Fruit fly (Drosophila melanogaster) whole organism, embryonic: ENCODE results near the gene Gcn5.

Source experiments
- Blimp-1 ChIP-seq: fragments of 200-800 bp; sonication (Bioruptor generic); optimal IDR thresholded peaks from 3 replicates; lab custom pipeline; 2018; ENCODE audit warnings: missing biosample characterization, missing genetic modification characterization, mild to moderate bottlenecking, moderate library complexity, missing genetic modification reagents
- Bteb2 ChIP-seq: fragments of 200-800 bp; sonication (Bioruptor generic); optimal IDR thresholded peaks from 2 replicates; lab custom pipeline; 2016; ENCODE audit warnings: missing biosample characterization, missing genetic modification characterization
- CG10267 ChIP-seq: fragments of 200-800 bp; sonication (Bioruptor generic); optimal IDR thresholded peaks from 2 replicates; lab custom pipeline; 2018; ENCODE audit warnings: missing biosample characterization, mild to moderate bottlenecking, missing genetic modification characterization, moderate library complexity
- CG10366 ChIP-seq: fragments of 200-800 bp; sonication (Bioruptor generic); IDR thresholded peaks from 2 replicates; pipeline ENCODE4 v1.3.6; 2022; ENCODE audit warnings: missing biosample characterization, missing genetic modification characterization
- CG10431 ChIP-seq: fragments of 200-800 bp; sonication (Bioruptor generic); optimal IDR thresholded peaks from 3 replicates; lab custom pipeline; 2018; ENCODE audit warnings: missing biosample characterization, mild to moderate bottlenecking, missing genetic modification characterization
- CG12391 ChIP-seq: fragments of 200-800 bp; sonication (Bioruptor generic); optimal IDR thresholded peaks from 3 replicates; lab custom pipeline; 2018; ENCODE audit warnings: missing biosample characterization, mild to moderate bottlenecking, missing genetic modification characterization, moderate library complexity
- CG13894 ChIP-seq: fragments of 200-800 bp; sonication (Bioruptor generic); optimal IDR thresholded peaks from 3 replicates; lab custom pipeline; 2018; ENCODE audit warnings: missing biosample characterization, mild to moderate bottlenecking, missing genetic modification characterization, moderate library complexity
- CG17361 ChIP-seq: fragments of 200-800 bp; sonication (Bioruptor generic); IDR thresholded peaks from 3 replicates; pipeline ENCODE4 v1.3.6; 2022; ENCODE audit warnings: missing biosample characterization, missing genetic modification characterization
- CG17829 ChIP-seq: fragments of 200-800 bp; optimal IDR thresholded peaks from 2 replicates; lab custom pipeline; 2019; ENCODE audit warnings: missing biosample characterization, mild to moderate bottlenecking, missing genetic modification characterization, moderate library complexity
- CG18262 ChIP-seq: fragments of 200-800 bp; optimal IDR thresholded peaks from 3 replicates; lab custom pipeline; 2019; ENCODE audit warnings: missing biosample characterization, mild to moderate bottlenecking, missing genetic modification characterization, moderate library complexity
- CG2116 ChIP-seq: fragments of 200-800 bp; sonication (Bioruptor generic); optimal IDR thresholded peaks from 3 replicates; lab custom pipeline; 2018; ENCODE audit warnings: missing biosample characterization, mild to moderate bottlenecking, missing genetic modification characterization
- CG2678 ChIP-seq: fragments of 200-800 bp; sonication (Bioruptor generic); optimal IDR thresholded peaks from 3 replicates; lab custom pipeline; 2019; ENCODE audit warnings: missing biosample characterization, mild to moderate bottlenecking, missing genetic modification characterization, moderate library complexity
- CG2712 ChIP-seq: fragments of 200-800 bp; optimal IDR thresholded peaks from 3 replicates; lab custom pipeline; 2019; ENCODE audit warnings: missing biosample characterization, mild to moderate bottlenecking, missing genetic modification characterization, moderate library complexity
- CG31441 ChIP-seq: fragments of 200-800 bp; sonication (Bioruptor generic); IDR thresholded peaks from 2 replicates; pipeline ENCODE4 v1.3.6; 2022; ENCODE audit warnings: missing biosample characterization, missing genetic modification characterization
- CG32532 ChIP-seq: fragments of 200-800 bp; sonication (Bioruptor generic); IDR thresholded peaks from 2 replicates; pipeline ENCODE4 v1.3.6; 2022; ENCODE audit warnings: missing biosample characterization, missing genetic modification characterization
- CG4360 ChIP-seq: fragments of 200-800 bp; sonication (Bioruptor generic); IDR thresholded peaks from 2 replicates; pipeline ENCODE4 v1.3.6; 2022; ENCODE audit warnings: missing biosample characterization, missing genetic modification characterization
- CG43689 ChIP-seq: fragments of 200-800 bp; sonication (Bioruptor generic); IDR thresholded peaks from 2 replicates; pipeline ENCODE4 v1.3.6; 2022; ENCODE audit warnings: missing biosample characterization, missing genetic modification characterization
- CG4424 ChIP-seq: fragments of 200-800 bp; sonication (Bioruptor generic); optimal IDR thresholded peaks from 3 replicates; lab custom pipeline; 2016; ENCODE audit warnings: missing biosample characterization, missing genetic modification characterization
- CG6854 ChIP-seq: fragments of 200-800 bp; sonication (Bioruptor generic); optimal IDR thresholded peaks from 3 replicates; lab custom pipeline; 2017; ENCODE audit warnings: missing biosample characterization, mild to moderate bottlenecking, missing genetic modification characterization
- CG7745 ChIP-seq: fragments of 200-800 bp; sonication (Bioruptor generic); optimal IDR thresholded peaks from 2 replicates; lab custom pipeline; 2018; ENCODE audit warnings: missing biosample characterization, mild to moderate bottlenecking, missing genetic modification characterization, moderate library complexity
- CG7839 ChIP-seq: fragments of 200-800 bp; sonication (Bioruptor generic); optimal IDR thresholded peaks from 3 replicates; lab custom pipeline; 2018; ENCODE audit warnings: missing biosample characterization, mild to moderate bottlenecking, missing genetic modification characterization, moderate library complexity
- CG8359 ChIP-seq: fragments of 200-800 bp; sonication (Bioruptor generic); optimal IDR thresholded peaks from 2 replicates; lab custom pipeline; 2017; ENCODE audit warnings: missing biosample characterization, mild to moderate bottlenecking, missing genetic modification characterization, borderline replicate concordance
- CG9797 ChIP-seq: fragments of 200-800 bp; sonication (Bioruptor generic); optimal IDR thresholded peaks from 3 replicates; lab custom pipeline; 2018; ENCODE audit warnings: missing biosample characterization, mild to moderate bottlenecking, missing genetic modification characterization
- Dbx ChIP-seq: fragments of 200-800 bp; sonication (Bioruptor generic); IDR thresholded peaks from 3 replicates; pipeline ENCODE4 v1.3.6; 2022; ENCODE audit warnings: missing biosample characterization, missing genetic modification characterization
- Ets65A ChIP-seq: fragments of 200-800 bp; sonication (Bioruptor generic); peaks from one replicate; lab custom pipeline; 2016; ENCODE audit warnings: missing biosample characterization, missing genetic modification characterization
- Hey ChIP-seq: fragments of 200-800 bp; sonication (Bioruptor generic); optimal IDR thresholded peaks from 3 replicates; lab custom pipeline; 2018; ENCODE audit warnings: missing biosample characterization, mild to moderate bottlenecking, missing genetic modification characterization
- Hmr ChIP-seq: fragments of 200-800 bp; sonication (Bioruptor generic); optimal IDR thresholded peaks from 3 replicates; lab custom pipeline; 2017; ENCODE audit warnings: mild to moderate bottlenecking, missing biosample characterization, missing genetic modification reagents, missing genetic modification characterization
- Hmx ChIP-seq: fragments of 200-800 bp; sonication (Bioruptor generic); optimal IDR thresholded peaks from 2 replicates; lab custom pipeline; 2016; ENCODE audit warnings: missing biosample characterization, missing genetic modification characterization
- NK7.1 ChIP-seq: fragments of 200-800 bp; sonication (Bioruptor generic); optimal IDR thresholded peaks from 3 replicates; lab custom pipeline; 2016; ENCODE audit warnings: missing biosample characterization, missing genetic modification characterization
- Oli ChIP-seq: fragments of 200-800 bp; sonication (Bioruptor generic); optimal IDR thresholded peaks from 2 replicates; lab custom pipeline; 2018; ENCODE audit warnings: missing biosample characterization, mild to moderate bottlenecking, missing genetic modification characterization, moderate library complexity
- ase ChIP-seq: fragments of 200-800 bp; sonication (Bioruptor generic); IDR thresholded peaks from 3 replicates; pipeline ENCODE4 v1.3.6; 2022; ENCODE audit warnings: missing biosample characterization, missing genetic modification characterization
- bsh ChIP-seq, 2 experiments: fragments of 200-800 bp; sonication (Bioruptor generic); optimal IDR thresholded peaks; 2 replicates each; lab custom pipeline; 2017 to 2018; ENCODE audit warnings: mild to moderate bottlenecking in 2 of 2, missing biosample characterization in 2 of 2, missing genetic modification characterization in 2 of 2, moderate library complexity in 1 of 2
- cad ChIP-seq: fragments of >200 bp; optimal IDR thresholded peaks from 2 replicates; lab custom pipeline; 2017; ENCODE audit warnings: missing biosample characterization, missing genetic modification characterization
- cg ChIP-seq: fragments of 200-800 bp; sonication (Bioruptor generic); optimal IDR thresholded peaks from 3 replicates; lab custom pipeline; 2019; ENCODE audit warnings: missing biosample characterization, mild to moderate bottlenecking, missing genetic modification characterization, moderate library complexity
- chinmo ChIP-seq: fragments of 200-800 bp; sonication (Bioruptor generic); IDR thresholded peaks from 4 replicates; pipeline ENCODE4 v1.3.6; 2022; ENCODE audit warnings: missing biosample characterization, missing genetic modification characterization; ENCODE audit not compliant: partially characterized antibody
- chn ChIP-seq: fragments of 200-800 bp; sonication (Bioruptor generic); optimal IDR thresholded peaks from 2 replicates; lab custom pipeline; 2016; ENCODE audit warnings: missing biosample characterization, missing genetic modification characterization
- dimm ChIP-seq: fragments of 200-800 bp; sonication (Bioruptor generic); IDR thresholded peaks from 2 replicates; pipeline ENCODE4 v1.3.6; 2022; ENCODE audit warnings: missing biosample characterization, missing genetic modification characterization
- lola ChIP-seq, 3 experiments: fragments of >200 bp in 2 of 3; fragments of 200-800 bp in 1 of 3; sonication (Bioruptor generic) in 1 of 3; optimal IDR thresholded peaks; 2 replicates each; lab custom pipeline; 2017 to 2019; ENCODE audit warnings: missing biosample characterization in 3 of 3, missing genetic modification characterization in 3 of 3, mild to moderate bottlenecking in 1 of 3, moderate library complexity in 1 of 3
- mam ChIP-seq: fragments of 200-800 bp; sonication (Bioruptor generic); optimal IDR thresholded peaks from 3 replicates; lab custom pipeline; 2016; ENCODE audit warnings: missing biosample characterization, missing genetic modification characterization
- nau ChIP-seq: fragments of 200-800 bp; sonication (Bioruptor generic); optimal IDR thresholded peaks from 3 replicates; lab custom pipeline; 2017; ENCODE audit warnings: missing biosample characterization, mild to moderate bottlenecking, missing genetic modification characterization, missing genetic modification reagents
- nerfin-1 ChIP-seq: fragments of 200-800 bp; sonication (Bioruptor generic); optimal IDR thresholded peaks from 3 replicates; lab custom pipeline; 2019; ENCODE audit warnings: missing biosample characterization, mild to moderate bottlenecking, missing genetic modification characterization, moderate library complexity
- pita ChIP-seq: fragments of 200-800 bp; sonication (Bioruptor generic); optimal IDR thresholded peaks from 2 replicates; lab custom pipeline; 2017; ENCODE audit warnings: missing biosample characterization, mild to moderate bottlenecking, missing genetic modification characterization
- seq ChIP-seq: fragments of 200-800 bp; sonication (Bioruptor generic); IDR thresholded peaks from 2 replicates; pipeline ENCODE4 v1.3.6; 2022; ENCODE audit warnings: missing biosample characterization, missing genetic modification characterization
- tll ChIP-seq, 2 experiments: fragments of 200-800 bp in 1 of 2; fragments of >200 bp in 1 of 2; sonication (Bioruptor generic) in 1 of 2; optimal IDR thresholded peaks; 2 replicates each; lab custom pipeline; 2017 to 2019; ENCODE audit warnings: missing biosample characterization in 2 of 2, missing genetic modification characterization in 2 of 2, mild to moderate bottlenecking in 1 of 2, moderate library complexity in 1 of 2
- twi ChIP-seq: fragments of 200-800 bp; optimal IDR thresholded peaks from 2 replicates; lab custom pipeline; 2019; ENCODE audit warnings: missing biosample characterization, mild to moderate bottlenecking, missing genetic modification characterization, moderate library complexity
- unpg ChIP-seq: fragments of 200-800 bp; sonication (Bioruptor generic); optimal IDR thresholded peaks from 3 replicates; lab custom pipeline; 2018; ENCODE audit warnings: missing biosample characterization, mild to moderate bottlenecking, missing genetic modification characterization, moderate library complexity

Gene Gcn5

dm6 chr3L:12572366-12572765 lies 48.6 kb upstream of the Gcn5 start, which contains the start of gene sowah (continued):
- TF ChIP-seq CG2678 (no peak), CG10267 (tag; lab: Kevin White, UChicago) (peak; percentile 58), chn (GFP tag; lab: Kevin White, UChicago) (peak; percentile 31), Blimp-1 (GFP tag; lab: Kevin White, UChicago) (peak; percentile 30), pita (no peak), Bteb2 (GFP tag; lab: Kevin White, UChicago) (peak; percentile 11), NK7.1 (GFP tag; lab: Kevin White, UChicago) (peak; percentile 19), CG10366 (GFP tag; lab: Robert Waterston, UW) (peak; percentile 36; the same call in 1 of the 2 replicates), CG32532 (GFP tag; lab: Robert Waterston, UW) (peak; percentile 42; the same call in 1 of the 2 replicates), Hmr (peak; percentile 15), CG9797 (GFP tag; lab: Kevin White, UChicago) (peak; percentile 18), CG13894 (tag; lab: Kevin White, UChicago) (peak; percentile 47), Dbx (GFP tag; lab: Robert Waterston, UW) (peak; percentile 49; the same call in 1 of the 3 replicates), CG12391 (tag; lab: Kevin White, UChicago) (peak; percentile 39), seq (GFP tag; lab: Robert Waterston, UW) (no peak), unpg (GFP tag; lab: Kevin White, UChicago) (no peak), CG10431 (no peak), CG2116 (GFP tag; lab: Kevin White, UChicago) (peak; percentile 26)

- TF ChIP-seq tll (GFP tag; optimal IDR thresholded peaks at IDR 0.05; lab: Kevin White, UChicago) (peak in 1 of 2 experiments; percentile 97), cg (GFP tag; lab: Kevin White, UChicago) (peak; percentile 44), ase (no peak), mam (GFP tag; lab: Kevin White, UChicago) (no peak), CG7745 (tag; lab: Kevin White, UChicago) (no peak), chinmo (GFP tag; lab: Robert Waterston, UW) (0 out of 4 replicates have a peak, but pooled peaks have one; percentile 14), CG13894 (tag; lab: Kevin White, UChicago) (peak; percentile 37), CG43689 (GFP tag; lab: Robert Waterston, UW) (peak; percentile 32; the same call in 1 of the 2 replicates), CG8359 (GFP tag; lab: Kevin White, UChicago) (no peak), CG4360 (GFP tag; lab: Robert Waterston, UW) (0 out of 2 replicates have a peak, but pooled peaks have one; percentile 5), Ets65A (peak; percentile 63), Hey (tag; lab: Kevin White, UChicago) (peak; percentile 73), nau (GFP tag; lab: Kevin White, UChicago) (no peak), twi (tag; lab: Kevin White, UChicago) (peak; percentile 98), cad (GFP tag; lab: Kevin White, UChicago) (peak; percentile 67), dimm (GFP tag; lab: Robert Waterston, UW) (no peak)
Observed at dm6 chr3L:12566065-12566730, 42.4 kb upstream of the Gcn5 start.

dm6 chr3L:12565422-12565821 lies 41.6 kb upstream of the Gcn5 start:
- no peak for TF ChIP-seq Hmx (GFP tag; lab: Kevin White, UChicago)
- peak; percentile 14 for TF ChIP-seq nerfin-1 (tag; lab: Kevin White, UChicago)
- peak; percentile 38 for TF ChIP-seq CG2712 (tag; lab: Kevin White, UChicago)
- peak; percentile 72 for TF ChIP-seq CG17361
- peak; percentile 13 for TF ChIP-seq CG4424 (GFP tag; lab: Kevin White, UChicago)
- TF ChIP-seq CG6854 (GFP tag; lab: Kevin White, UChicago): no peak
- peak; percentile 34 for TF ChIP-seq CG17829
- TF ChIP-seq CG31441: 0 out of 2 replicates have a peak, but pooled peaks have one; percentile 24
- TF ChIP-seq CG18262 (tag; lab: Kevin White, UChicago): peak; percentile 60
- TF ChIP-seq lola (GFP tag; optimal IDR thresholded peaks at IDR 0.05; lab: Kevin White, UChicago): peak in 1 of 3 experiments; percentile 35
- peak; percentile 14 for TF ChIP-seq Oli
- peak; percentile 27 for TF ChIP-seq CG7839 (tag; lab: Kevin White, UChicago)
- TF ChIP-seq CG13894 (tag; lab: Kevin White, UChicago): no peak
- peak in 1 of 2 experiments; percentile 16 for TF ChIP-seq bsh (GFP tag; optimal IDR thresholded peaks at IDR 0.05; lab: Kevin White, UChicago)
